Fruit fly (Drosophila melanogaster) whole organism, adult: ENCODE measurements around the gene CG6576.

Experiments
- CG11617 ChIP-seq: fragments of 200-800 bp; sonication (Bioruptor generic); optimal IDR thresholded peaks from 2 replicates; lab custom pipeline; 2017; ENCODE audit warnings: mild to moderate bottlenecking, missing biosample characterization, missing genetic modification reagents, missing genetic modification characterization
- CG12768 ChIP-seq: fragments of 200-800 bp; sonication (Bioruptor generic); optimal IDR thresholded peaks from 2 replicates; lab custom pipeline; 2017; ENCODE audit warnings: missing biosample characterization, missing genetic modification characterization, mild to moderate bottlenecking, moderate library complexity, missing genetic modification reagents
- CG1620 ChIP-seq: fragments of 200-800 bp; sonication (Bioruptor generic); optimal IDR thresholded peaks from 2 replicates; lab custom pipeline; 2016; ENCODE audit warnings: missing biosample characterization, missing genetic modification characterization
- CG33017 ChIP-seq: fragments of 200-800 bp; sonication (Bioruptor generic); optimal IDR thresholded peaks from 2 replicates; lab custom pipeline; 2018; ENCODE audit warnings: missing biosample characterization, mild to moderate bottlenecking, missing genetic modification characterization, moderate library complexity
- CG7045 ChIP-seq: fragments of 200-800 bp; sonication (Bioruptor generic); optimal IDR thresholded peaks from 2 replicates; lab custom pipeline; 2017; ENCODE audit warnings: missing biosample characterization, mild to moderate bottlenecking, missing genetic modification characterization
- Clk ChIP-seq: fragments of 200-800 bp; sonication (Bioruptor generic); optimal IDR thresholded peaks from 2 replicates; lab custom pipeline; 2017; ENCODE audit warnings: missing biosample characterization, missing genetic modification characterization
- Crg-1 ChIP-seq: fragments of 200-800 bp; sonication (Bioruptor generic); optimal IDR thresholded peaks from 2 replicates; lab custom pipeline; 2016; ENCODE audit warnings: missing biosample characterization, missing genetic modification characterization
- bab1 ChIP-seq: fragments of 200-800 bp; sonication (Bioruptor generic); optimal IDR thresholded peaks from 3 replicates; lab custom pipeline; 2019; ENCODE audit warnings: missing biosample characterization, mild to moderate bottlenecking, missing genetic modification characterization, moderate library complexity
- cnc ChIP-seq, 2 experiments: fragments of >200 bp; optimal IDR thresholded peaks; 2 replicates each; lab custom pipeline; 2017
- kay ChIP-seq: fragments of 200-800 bp; sonication (Bioruptor generic); peaks from one replicate; lab custom pipeline; 2016; ENCODE audit warnings: missing biosample characterization, missing genetic modification characterization, borderline replicate concordance
- ovo ChIP-seq: fragments of 200-800 bp; sonication (Bioruptor generic); optimal IDR thresholded peaks from 2 replicates; lab custom pipeline; 2016; ENCODE audit warnings: missing biosample characterization, missing genetic modification characterization
- pad ChIP-seq: fragments of 200-800 bp; sonication (Bioruptor generic); optimal IDR thresholded peaks from 3 replicates; lab custom pipeline; 2017; ENCODE audit warnings: missing biosample characterization, missing genetic modification characterization, mild to moderate bottlenecking, moderate library complexity, missing genetic modification reagents
- tj ChIP-seq: fragments of 200-800 bp; sonication (Bioruptor generic); optimal IDR thresholded peaks from 3 replicates; lab custom pipeline; 2017; ENCODE audit warnings: missing biosample characterization, mild to moderate bottlenecking, missing genetic modification characterization, moderate library complexity
- toe ChIP-seq: fragments of 200-800 bp; sonication (Bioruptor generic); optimal IDR thresholded peaks from 2 replicates; lab custom pipeline; 2016; ENCODE audit warnings: missing biosample characterization, missing genetic modification characterization

DNA sequence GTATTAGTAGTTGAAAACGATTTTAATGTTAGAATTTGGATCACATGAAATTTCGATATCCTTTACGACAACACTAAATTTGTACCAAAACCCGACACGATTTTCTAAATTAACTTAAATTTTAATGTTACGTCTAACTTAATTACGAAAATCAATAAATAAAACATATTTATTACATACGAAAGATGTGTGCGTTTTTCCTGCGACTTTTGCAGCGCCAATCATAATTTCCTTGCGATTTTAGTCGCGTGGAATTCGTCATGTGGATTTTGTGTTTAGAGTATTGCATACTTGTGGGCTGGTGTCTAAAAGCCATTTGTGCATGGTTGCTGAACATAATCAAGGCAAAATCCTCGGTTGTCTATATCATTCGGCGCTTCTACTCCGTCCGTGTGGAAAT lies 42.8 kb downstream of the CG6576 start:
- TF ChIP-seq tj = no peak
- TF ChIP-seq Clk (GFP tag; lab: Kevin White, UChicago) = no peak
- no peak for TF ChIP-seq CG12768 (GFP tag; lab: Kevin White, UChicago)
- TF ChIP-seq kay = peak; percentile 92
- TF ChIP-seq pad (GFP tag; lab: Kevin White, UChicago) = no peak
- no peak for TF ChIP-seq CG11617 (GFP tag; lab: Kevin White, UChicago)
- no peak for TF ChIP-seq ovo (GFP tag; lab: Kevin White, UChicago)
- TF ChIP-seq CG33017 (tag; lab: Kevin White, UChicago) = no peak
- TF ChIP-seq bab1 = peak; percentile 3
- TF ChIP-seq cnc (optimal IDR thresholded peaks at IDR 0.05; lab: Kevin White, UChicago) = no peak
- TF ChIP-seq toe (GFP tag; lab: Kevin White, UChicago) = no peak
- TF ChIP-seq Crg-1 (GFP tag; lab: Kevin White, UChicago) = no peak
- no peak for TF ChIP-seq CG7045
- TF ChIP-seq CG1620 (GFP tag; lab: Kevin White, UChicago) = no peak
